Worm (Caenorhabditis elegans) whole organism, L2 larva: ENCODE results near the gene pcn-1.

Source experiments
- C34F6.9 ChIP-seq: fragments of 150-350 bp; optimal IDR thresholded peaks from 2 replicates; lab custom pipeline; 2014; ENCODE audit warnings: missing biosample characterization, missing genetic modification characterization
- F13H6.1 ChIP-seq: sonication (generic microtip); optimal IDR thresholded peaks from 2 replicates; lab custom pipeline; 2016; ENCODE audit warnings: missing genetic modification characterization, missing compliant biosample characterization
- R02D3.7 ChIP-seq: fragments of 150-350 bp; optimal IDR thresholded peaks from 2 replicates; lab custom pipeline; 2014; ENCODE audit warnings: missing biosample characterization, missing genetic modification characterization
- Y55F3AM.14 ChIP-seq: fragments of 200-800 bp; sonication (Bioruptor generic); optimal IDR thresholded peaks from 2 replicates; lab custom pipeline; 2018; ENCODE audit warnings: mild to moderate bottlenecking, missing genetic modification characterization, missing compliant biosample characterization
- ZK546.5 ChIP-seq: sonication (generic microtip); optimal IDR thresholded peaks from 2 replicates; lab custom pipeline; 2017; ENCODE audit warnings: missing biosample characterization, missing genetic modification characterization
- alr-1 ChIP-seq: fragments of 150-350 bp; optimal IDR thresholded peaks from 2 replicates; lab custom pipeline; 2014; ENCODE audit warnings: missing biosample characterization, missing genetic modification characterization
- aly-2 ChIP-seq: fragments of 150-350 bp; optimal IDR thresholded peaks from 2 replicates; lab custom pipeline; 2014; ENCODE audit warnings: missing biosample characterization, missing genetic modification characterization
- blmp-1 ChIP-seq: sonication (generic microtip); optimal IDR thresholded peaks from 2 replicates; lab custom pipeline; 2017; ENCODE audit warnings: missing genetic modification characterization, mild to moderate bottlenecking, missing compliant biosample characterization, antibody characterized with exemption, moderate library complexity; ENCODE audit not compliant: insufficient read depth
- ceh-82 ChIP-seq: fragments of 150-350 bp; optimal IDR thresholded peaks from 2 replicates; lab custom pipeline; 2014; ENCODE audit warnings: missing biosample characterization, missing genetic modification characterization
- crh-2 ChIP-seq: sonication (generic microtip); optimal IDR thresholded peaks from 2 replicates; lab custom pipeline; 2017; ENCODE audit warnings: missing biosample characterization, missing genetic modification characterization
- egl-27 ChIP-seq: sonication (generic microtip); optimal IDR thresholded peaks from 3 replicates; lab custom pipeline; 2017; ENCODE audit warnings: missing biosample characterization, missing genetic modification reagents, missing genetic modification characterization
- elt-1 ChIP-seq: fragments of 150-350 bp; optimal IDR thresholded peaks from 2 replicates; lab custom pipeline; 2014; ENCODE audit warnings: missing biosample characterization, missing genetic modification characterization
- elt-3 ChIP-seq: sonication (generic microtip); optimal IDR thresholded peaks from 2 replicates; lab custom pipeline; 2017; ENCODE audit warnings: missing biosample characterization, missing genetic modification characterization
- fos-1 ChIP-seq: fragments of 150-350 bp; optimal IDR thresholded peaks from 2 replicates; lab custom pipeline; 2014; ENCODE audit warnings: missing biosample characterization, missing genetic modification characterization
- lin-11 ChIP-seq: fragments of 150-350 bp; sonication (generic microtip); optimal IDR thresholded peaks from 2 replicates; lab custom pipeline; 2014; ENCODE audit warnings: missing biosample characterization, missing genetic modification characterization, inconsistent platforms, mixed read lengths
- lin-39 ChIP-seq: fragments of 150-350 bp; optimal IDR thresholded peaks from 2 replicates; lab custom pipeline; 2014; ENCODE audit warnings: missing biosample characterization, missing genetic modification reagents, missing genetic modification characterization
- lsy-2 ChIP-seq, 2 experiments: fragments of 150-350 bp in 1 of 2; sonication (generic microtip) in 1 of 2; optimal IDR thresholded peaks; 2 replicates each; lab custom pipeline; 2014 to 2017; ENCODE audit warnings: missing biosample characterization in 2 of 2, missing genetic modification characterization in 2 of 2
- mab-5 ChIP-seq: fragments of 150-350 bp; optimal IDR thresholded peaks from 2 replicates; lab custom pipeline; 2014; ENCODE audit warnings: missing biosample characterization, missing genetic modification characterization
- mbf-1 ChIP-seq: sonication (generic microtip); optimal IDR thresholded peaks from 2 replicates; lab custom pipeline; 2017; ENCODE audit warnings: missing biosample characterization, missing genetic modification characterization
- mdl-1 ChIP-seq, 2 experiments: fragments of 150-350 bp in 1 of 2; sonication (generic microtip) in 1 of 2; optimal IDR thresholded peaks; 2 replicates each; lab custom pipeline; 2017; ENCODE audit warnings: missing biosample characterization in 2 of 2, missing genetic modification characterization in 2 of 2
- nhr-11 ChIP-seq: fragments of 150-350 bp; optimal IDR thresholded peaks from 2 replicates; lab custom pipeline; 2014; ENCODE audit warnings: missing biosample characterization, missing genetic modification characterization
- nhr-12 ChIP-seq: fragments of 150-350 bp; optimal IDR thresholded peaks from 2 replicates; lab custom pipeline; 2014; ENCODE audit warnings: missing biosample characterization, missing genetic modification characterization
- nhr-129 ChIP-seq: fragments of 150-350 bp; optimal IDR thresholded peaks from 2 replicates; lab custom pipeline; 2014; ENCODE audit warnings: missing biosample characterization, missing genetic modification characterization
- nhr-21 ChIP-seq: fragments of 150-350 bp; optimal IDR thresholded peaks from 2 replicates; lab custom pipeline; 2014; ENCODE audit warnings: missing biosample characterization, missing genetic modification characterization
- nhr-23 ChIP-seq: fragments of 150-350 bp; optimal IDR thresholded peaks from 2 replicates; lab custom pipeline; 2014; ENCODE audit warnings: missing biosample characterization, missing genetic modification reagents, missing genetic modification characterization
- nhr-237 ChIP-seq: fragments of 150-350 bp; optimal IDR thresholded peaks from 2 replicates; lab custom pipeline; 2014; ENCODE audit warnings: missing biosample characterization, missing genetic modification characterization
- nhr-25 ChIP-seq: fragments of 150-350 bp; sonication (generic microtip); optimal IDR thresholded peaks from 3 replicates; lab custom pipeline; 2014; ENCODE audit warnings: missing biosample characterization, missing genetic modification characterization
- nhr-6 ChIP-seq: fragments of 150-350 bp; optimal IDR thresholded peaks from 2 replicates; lab custom pipeline; 2014; ENCODE audit warnings: missing biosample characterization, missing genetic modification characterization
- nhr-77 ChIP-seq: fragments of 150-350 bp; optimal IDR thresholded peaks from 2 replicates; lab custom pipeline; 2014; ENCODE audit warnings: missing biosample characterization, missing genetic modification characterization
- peb-1 ChIP-seq: fragments of 150-350 bp; optimal IDR thresholded peaks from 2 replicates; lab custom pipeline; 2014; ENCODE audit warnings: missing biosample characterization, missing genetic modification characterization
- skn-1 ChIP-seq: sonication (generic microtip); optimal IDR thresholded peaks from 2 replicates; lab custom pipeline; 2017; ENCODE audit warnings: missing biosample characterization, missing genetic modification characterization
- sma-3 ChIP-seq: sonication (generic microtip); optimal IDR thresholded peaks from 2 replicates; lab custom pipeline; 2016; ENCODE audit warnings: missing genetic modification reagents, missing genetic modification characterization, missing compliant biosample characterization
- sma-9 ChIP-seq, 2 experiments: fragments of 150-350 bp in 1 of 2; sonication (generic microtip) in 1 of 2; optimal IDR thresholded peaks; 2 replicates each; lab custom pipeline; 2014 to 2016; ENCODE audit warnings: missing genetic modification characterization in 2 of 2, mild to moderate bottlenecking in 1 of 2, missing biosample characterization in 1 of 2, missing compliant biosample characterization in 1 of 2, missing genetic modification reagents in 1 of 2, moderate library complexity in 1 of 2
- zag-1 ChIP-seq: fragments of 150-350 bp; optimal IDR thresholded peaks from 2 replicates; lab custom pipeline; 2014; ENCODE audit warnings: missing biosample characterization, missing genetic modification characterization
- ztf-1 ChIP-seq: fragments of 200-800 bp; sonication (Bioruptor generic); conservative IDR thresholded peaks from 2 replicates; pipeline ENCODE4 v1.3.6; 2022; ENCODE audit warnings: missing genetic modification characterization, missing compliant biosample characterization
- ztf-11 ChIP-seq: sonication (generic microtip); optimal IDR thresholded peaks from 2 replicates; lab custom pipeline; 2017; ENCODE audit warnings: missing biosample characterization, missing genetic modification characterization
- ztf-4 ChIP-seq: fragments of 150-350 bp; optimal IDR thresholded peaks from 2 replicates; lab custom pipeline; 2014; ENCODE audit warnings: missing biosample characterization, missing genetic modification characterization

The pcn-1 gene

ce11 chrIV:4019836-4020235, 29.4 kb downstream of the pcn-1 start (continued):
- TF ChIP-seq mbf-1 (tag; lab: Kevin White, UChicago): no peak
- peak; percentile 73 for TF ChIP-seq zag-1 (tag; lab: Kevin White, UChicago)
- peak; percentile 49 to 86 for TF ChIP-seq mdl-1 (tag; optimal IDR thresholded peaks at IDR 0.05; lab: Kevin White, UChicago)
- peak; percentile 61 for TF ChIP-seq crh-2
- no peak for TF ChIP-seq lin-39
- peak; percentile 68 for TF ChIP-seq fos-1
- peak; percentile 62 for TF ChIP-seq egl-27 (tag; lab: Kevin White, UChicago)
- TF ChIP-seq nhr-129 (tag; lab: Kevin White, UChicago): peak; percentile 92
- TF ChIP-seq Y55F3AM.14 (GFP tag; lab: Kevin White, UChicago): peak; percentile 41
- no peak for TF ChIP-seq R02D3.7 (tag; lab: Kevin White, UChicago)
- no peak for TF ChIP-seq skn-1 (tag; lab: Kevin White, UChicago)
- TF ChIP-seq peb-1 (tag; lab: Kevin White, UChicago): no peak
- peak; percentile 81 for TF ChIP-seq blmp-1
- peak in 1 of 2 experiments; percentile 80 for TF ChIP-seq lsy-2 (tag; optimal IDR thresholded peaks at IDR 0.05; lab: Kevin White, UChicago)
- no peak for TF ChIP-seq nhr-12 (tag; lab: Kevin White, UChicago)
- no peak for TF ChIP-seq ztf-11
- no peak for TF ChIP-seq nhr-237 (tag; lab: Kevin White, UChicago)
- TF ChIP-seq nhr-6 (tag; lab: Kevin White, UChicago): peak; percentile 52

ce11 chrIV:4018692-4019387, 30.4 kb downstream of the pcn-1 start:
- TF ChIP-seq nhr-129 (tag; lab: Kevin White, UChicago) (no peak), ZK546.5 (tag; lab: Kevin White, UChicago) (no peak), sma-9 (GFP tag; optimal IDR thresholded peaks at IDR 0.05; lab: Kevin White, UChicago) (peak; percentile 14), sma-9 (tag; optimal IDR thresholded peaks at IDR 0.05; lab: Kevin White, UChicago) (no peak), lin-39 (no peak), sma-3 (GFP tag; lab: Kevin White, UChicago) (no peak), nhr-77 (tag; lab: Kevin White, UChicago) (no peak), blmp-1 (peak; percentile 5), elt-1 (tag; lab: Kevin White, UChicago) (no peak), C34F6.9 (tag; lab: Kevin White, UChicago) (no peak), lsy-2 (tag; optimal IDR thresholded peaks at IDR 0.05; lab: Kevin White, UChicago) (peak in 1 of 2 experiments; percentile 1), mdl-1 (tag; optimal IDR thresholded peaks at IDR 0.05; lab: Kevin White, UChicago) (no peak), nhr-11 (tag; lab: Kevin White, UChicago) (no peak), ztf-11 (no peak)

- TF ChIP-seq nhr-77 (tag; lab: Kevin White, UChicago) (no peak), nhr-6 (tag; lab: Kevin White, UChicago) (no peak), ceh-82 (tag; lab: Kevin White, UChicago) (no peak), crh-2 (no peak), fos-1 (no peak), elt-1 (tag; lab: Kevin White, UChicago) (no peak), nhr-21 (tag; lab: Kevin White, UChicago) (no peak), nhr-23 (no peak), F13H6.1 (no peak), ztf-4 (tag; lab: Kevin White, UChicago) (no peak)
Measured at ce11 chrIV:4016723-4017122, 32.5 kb downstream of the pcn-1 start.

ce11 chrIV:4015660-4016059, 33.6 kb downstream of the pcn-1 start:
- TF ChIP-seq elt-1 (tag; lab: Kevin White, UChicago): no peak
- no peak for TF ChIP-seq F13H6.1
- no peak for TF ChIP-seq ztf-1 (GFP tag; lab: Robert Waterston, UW)
- no peak for TF ChIP-seq aly-2 (tag; lab: Kevin White, UChicago)
- no peak for TF ChIP-seq lin-11 (tag; lab: Kevin White, UChicago)
- TF ChIP-seq lin-39: no peak
- TF ChIP-seq ztf-11: no peak
- no peak for TF ChIP-seq C34F6.9 (tag; lab: Kevin White, UChicago)
- no peak for TF ChIP-seq ztf-4 (tag; lab: Kevin White, UChicago)
- no peak for TF ChIP-seq egl-27 (tag; lab: Kevin White, UChicago)
- no peak for TF ChIP-seq nhr-6 (tag; lab: Kevin White, UChicago)
- TF ChIP-seq alr-1: no peak
- TF ChIP-seq nhr-25 (tag; lab: Kevin White, UChicago): no peak
- TF ChIP-seq nhr-77 (tag; lab: Kevin White, UChicago): no peak
- no peak for TF ChIP-seq mab-5 (tag; lab: Kevin White, UChicago)
- no peak for TF ChIP-seq elt-3 (tag; lab: Kevin White, UChicago)
- TF ChIP-seq sma-9 (GFP tag; optimal IDR thresholded peaks at IDR 0.05; lab: Kevin White, UChicago): no peak
- TF ChIP-seq sma-9 (tag; optimal IDR thresholded peaks at IDR 0.05; lab: Kevin White, UChicago): no peak
- no peak for TF ChIP-seq zag-1 (tag; lab: Kevin White, UChicago)
- TF ChIP-seq peb-1 (tag; lab: Kevin White, UChicago): no peak
